Worm (Caenorhabditis elegans) whole organism, late embryonic: ENCODE results near the gene C06C6.9.

Source experiments
- C08G9.2 ChIP-seq: sonication (generic microtip); optimal IDR thresholded peaks from 2 replicates; lab custom pipeline; 2016; ENCODE audit warnings: mild to moderate bottlenecking, missing genetic modification characterization, moderate library complexity, missing compliant biosample characterization
- C38D4.7 ChIP-seq: fragments of 200-800 bp; sonication (Bioruptor generic); optimal IDR thresholded peaks from 2 replicates; lab custom pipeline; 2018; ENCODE audit warnings: mild to moderate bottlenecking, missing genetic modification characterization, moderate library complexity, missing compliant biosample characterization
- T23F11.4 ChIP-seq: fragments of 200-800 bp; sonication (Bioruptor generic); optimal IDR thresholded peaks from 2 replicates; lab custom pipeline; 2018; ENCODE audit warnings: mild to moderate bottlenecking, missing genetic modification characterization, missing compliant biosample characterization
- Y22D7AL.16 ChIP-seq: sonication (generic microtip); optimal IDR thresholded peaks from 2 replicates; lab custom pipeline; 2016; ENCODE audit warnings: missing genetic modification characterization, missing compliant biosample characterization
- ama-1 ChIP-seq: fragments of 150-350 bp; optimal IDR thresholded peaks from 2 replicates; lab custom pipeline; 2014
- ceh-19 ChIP-seq: fragments of 200-800 bp; sonication (Bioruptor generic); optimal IDR thresholded peaks from 2 replicates; lab custom pipeline; 2018; ENCODE audit warnings: mild to moderate bottlenecking, missing genetic modification characterization, missing compliant biosample characterization
- ceh-2 ChIP-seq: sonication (generic microtip); optimal IDR thresholded peaks from 2 replicates; lab custom pipeline; 2016; ENCODE audit warnings: missing genotype, missing genetic modification characterization, missing compliant biosample characterization
- ceh-22 ChIP-seq: sonication (generic microtip); optimal IDR thresholded peaks from 2 replicates; lab custom pipeline; 2017; ENCODE audit warnings: missing biosample characterization, missing genetic modification characterization
- ceh-24 ChIP-seq: sonication (generic microtip); optimal IDR thresholded peaks from 2 replicates; lab custom pipeline; 2016; ENCODE audit warnings: mild to moderate bottlenecking, missing genetic modification characterization, missing compliant biosample characterization
- ceh-30 ChIP-seq: fragments of 150-350 bp; optimal IDR thresholded peaks from 2 replicates; lab custom pipeline; 2014; ENCODE audit warnings: missing biosample characterization, missing genetic modification characterization
- ceh-31 ChIP-seq: sonication (generic microtip); optimal IDR thresholded peaks from 2 replicates; lab custom pipeline; 2016; ENCODE audit warnings: missing genetic modification characterization, missing compliant biosample characterization
- ceh-9 ChIP-seq: sonication (generic microtip); optimal IDR thresholded peaks from 2 replicates; lab custom pipeline; 2016; ENCODE audit warnings: mild to moderate bottlenecking, missing genetic modification characterization, inconsistent platforms, missing compliant biosample characterization
- che-1 ChIP-seq: sonication (generic microtip); optimal IDR thresholded peaks from 2 replicates; lab custom pipeline; 2016; ENCODE audit warnings: mild to moderate bottlenecking, missing genetic modification characterization, missing compliant biosample characterization
- elt-2 ChIP-seq: sonication (generic microtip); optimal IDR thresholded peaks from 2 replicates; lab custom pipeline; 2016; ENCODE audit warnings: missing genetic modification reagents, missing genetic modification characterization, missing compliant biosample characterization
- elt-4 ChIP-seq: sonication (generic microtip); optimal IDR thresholded peaks from 2 replicates; lab custom pipeline; 2016; ENCODE audit warnings: missing genetic modification characterization, missing compliant biosample characterization
- gmeb-2 ChIP-seq: sonication (generic microtip); optimal IDR thresholded peaks from 2 replicates; lab custom pipeline; 2016; ENCODE audit warnings: missing genetic modification characterization, inconsistent platforms, missing compliant biosample characterization
- hlh-13 ChIP-seq: fragments of 200-800 bp; sonication (Bioruptor generic); optimal IDR thresholded peaks from 2 replicates; lab custom pipeline; 2018; ENCODE audit warnings: mild to moderate bottlenecking, missing genetic modification characterization, missing compliant biosample characterization
- hlh-15 ChIP-seq: sonication (generic microtip); optimal IDR thresholded peaks from 2 replicates; lab custom pipeline; 2016; ENCODE audit warnings: missing genetic modification characterization, missing compliant biosample characterization
- hlh-30 ChIP-seq: sonication (generic microtip); optimal IDR thresholded peaks from 2 replicates; lab custom pipeline; 2017; ENCODE audit warnings: antibody characterized with exemption, missing genetic modification characterization, missing compliant biosample characterization; ENCODE audit not compliant: insufficient read depth
- lim-6 ChIP-seq: sonication (generic microtip); optimal IDR thresholded peaks from 2 replicates; lab custom pipeline; 2016; ENCODE audit warnings: missing genetic modification characterization, missing compliant biosample characterization
- lin-11 ChIP-seq: fragments of 200-800 bp; sonication (Bioruptor generic); optimal IDR thresholded peaks from 2 replicates; lab custom pipeline; 2018; ENCODE audit warnings: mild to moderate bottlenecking, missing genetic modification characterization, missing compliant biosample characterization
- madf-2 ChIP-seq: sonication (generic microtip); optimal IDR thresholded peaks from 2 replicates; lab custom pipeline; 2017; ENCODE audit warnings: missing genetic modification characterization, missing compliant biosample characterization
- nfya-1 ChIP-seq: sonication (generic microtip); optimal IDR thresholded peaks from 2 replicates; lab custom pipeline; 2017; ENCODE audit warnings: missing genetic modification characterization, mild to moderate bottlenecking, missing compliant biosample characterization, antibody characterized with exemption, moderate library complexity
- pag-3 ChIP-seq: sonication (generic microtip); optimal IDR thresholded peaks from 2 replicates; lab custom pipeline; 2016; ENCODE audit warnings: missing compliant biosample characterization, missing genetic modification characterization, borderline replicate concordance
- pat-9 ChIP-seq: fragments of 200-800 bp; sonication (Bioruptor generic); optimal IDR thresholded peaks from 2 replicates; lab custom pipeline; 2018; ENCODE audit warnings: mild to moderate bottlenecking, missing genetic modification characterization, moderate library complexity, missing compliant biosample characterization
- pax-1 ChIP-seq: fragments of 150-350 bp; optimal IDR thresholded peaks from 2 replicates; lab custom pipeline; 2014; ENCODE audit warnings: missing biosample characterization, missing genetic modification characterization
- pha-2 ChIP-seq: sonication (generic microtip); optimal IDR thresholded peaks from 2 replicates; lab custom pipeline; 2017; ENCODE audit warnings: mild to moderate bottlenecking, missing genetic modification characterization, missing compliant biosample characterization
- pqm-1 ChIP-seq: sonication (generic microtip); optimal IDR thresholded peaks from 2 replicates; lab custom pipeline; 2016; ENCODE audit warnings: missing genetic modification characterization, missing compliant biosample characterization
- ref-2 ChIP-seq: sonication (generic microtip); optimal IDR thresholded peaks from 2 replicates; lab custom pipeline; 2016; ENCODE audit warnings: missing genetic modification characterization, missing compliant biosample characterization
- sdc-2 ChIP-seq: sonication (generic microtip); optimal IDR thresholded peaks from 2 replicates; lab custom pipeline; 2016; ENCODE audit warnings: missing genotype, missing genetic modification characterization, missing compliant biosample characterization
- sox-2 ChIP-seq: fragments of 200-800 bp; sonication (Bioruptor generic); IDR thresholded peaks from 2 replicates; pipeline ENCODE4 v1.3.6; 2022; ENCODE audit warnings: missing genetic modification reagents, missing genetic modification characterization, missing compliant biosample characterization
- syd-9 ChIP-seq: sonication (generic microtip); optimal IDR thresholded peaks from 2 replicates; lab custom pipeline; 2016; ENCODE audit warnings: mild to moderate bottlenecking, missing genetic modification characterization, moderate library complexity, missing compliant biosample characterization
- tbx-7 ChIP-seq: sonication (generic microtip); optimal IDR thresholded peaks from 2 replicates; lab custom pipeline; 2016; ENCODE audit warnings: missing genotype, missing genetic modification characterization, missing compliant biosample characterization
- ttx-3 ChIP-seq: sonication (generic microtip); optimal IDR thresholded peaks from 2 replicates; lab custom pipeline; 2016; ENCODE audit warnings: missing genetic modification reagents, missing genetic modification characterization, missing compliant biosample characterization
- unc-3 ChIP-seq, 2 experiments: fragments of 200-800 bp in 1 of 2; sonication (Bioruptor generic) in 1 of 2; sonication (generic microtip) in 1 of 2; conservative IDR thresholded peaks in 1 of 2; optimal IDR thresholded peaks in 1 of 2; 2 replicates each; pipeline versions ENCODE4 v1.3.6 to Lab custom; 2016 to 2022; ENCODE audit warnings: missing compliant biosample characterization in 2 of 2, missing genetic modification characterization in 2 of 2, missing genetic modification reagents in 1 of 2
- unc-42 ChIP-seq: sonication (generic microtip); optimal IDR thresholded peaks from 2 replicates; lab custom pipeline; 2016; ENCODE audit warnings: missing genotype, missing genetic modification characterization, missing compliant biosample characterization
- unc-86 ChIP-seq: sonication (generic microtip); optimal IDR thresholded peaks from 2 replicates; lab custom pipeline; 2016; ENCODE audit warnings: missing genetic modification characterization, missing compliant biosample characterization
- ztf-16 ChIP-seq: sonication (generic microtip); optimal IDR thresholded peaks from 2 replicates; lab custom pipeline; 2017; ENCODE audit warnings: missing genetic modification characterization, missing compliant biosample characterization

Gene C06C6.9

DNA sequence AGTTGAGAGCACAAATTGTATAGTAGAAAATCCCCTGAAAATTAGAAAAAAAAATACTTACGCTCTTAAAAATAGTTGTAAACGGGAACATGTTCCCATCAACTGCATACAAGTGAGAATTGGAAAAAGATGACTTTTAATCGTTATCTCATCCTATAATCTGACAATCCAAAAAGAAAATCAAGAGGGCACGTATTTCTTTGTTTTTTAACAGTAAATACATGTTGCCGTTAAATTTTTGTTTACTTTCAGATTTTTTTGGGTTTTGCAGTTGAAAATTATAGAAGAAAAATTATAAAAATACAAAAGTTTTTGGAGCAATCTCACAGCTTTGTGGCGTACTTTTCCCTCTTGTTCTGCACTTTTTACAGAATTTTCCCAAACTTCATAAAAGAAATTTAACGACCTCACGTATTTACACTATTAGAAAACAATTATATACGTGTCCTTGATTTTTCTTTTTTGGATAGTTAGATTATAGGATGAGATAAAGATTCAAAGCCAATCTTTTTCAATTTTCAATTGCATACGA lies at the start of gene C06C6.9, which contains the start of gene C06C6.8:
C06C6.9 (minus strand) TSS at position 101 of the 532 bp plus-strand sequence.
C06C6.8 (plus strand) TSS at position 482 of the 532 bp plus-strand sequence.
- TF ChIP-seq pqm-1 (tag; lab: Kevin White, UChicago): no peak

DNA sequence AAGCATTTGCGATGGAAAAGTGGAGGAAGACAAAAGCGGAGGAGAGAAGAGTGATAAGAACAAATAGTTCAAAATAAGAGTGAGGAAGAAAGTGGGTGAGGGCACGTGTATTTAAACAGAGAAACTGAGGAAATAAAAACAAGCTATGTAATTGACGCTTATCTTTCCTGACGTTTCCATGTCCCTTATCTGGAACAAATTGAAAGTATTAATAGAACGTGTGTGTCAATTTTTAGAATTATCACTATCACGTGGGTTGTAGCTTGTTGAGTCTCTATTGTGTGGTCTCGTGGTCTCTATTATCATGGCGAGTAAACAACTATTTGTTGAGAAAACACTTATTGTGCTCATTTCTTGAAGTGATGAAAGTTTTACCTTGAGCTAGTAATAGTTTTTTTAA lies 49.3 kb upstream of the C06C6.9 start, which contains the start of gene T10C6.15:
T10C6.15 (minus strand) TSS at position 104 of the 400 bp plus-strand sequence.
- TF ChIP-seq ztf-16 (tag; lab: Kevin White, UChicago) (no peak), elt-2 (tag; lab: Kevin White, UChicago) (peak; percentile 75), pqm-1 (tag; lab: Kevin White, UChicago) (peak; percentile 0)

DNA sequence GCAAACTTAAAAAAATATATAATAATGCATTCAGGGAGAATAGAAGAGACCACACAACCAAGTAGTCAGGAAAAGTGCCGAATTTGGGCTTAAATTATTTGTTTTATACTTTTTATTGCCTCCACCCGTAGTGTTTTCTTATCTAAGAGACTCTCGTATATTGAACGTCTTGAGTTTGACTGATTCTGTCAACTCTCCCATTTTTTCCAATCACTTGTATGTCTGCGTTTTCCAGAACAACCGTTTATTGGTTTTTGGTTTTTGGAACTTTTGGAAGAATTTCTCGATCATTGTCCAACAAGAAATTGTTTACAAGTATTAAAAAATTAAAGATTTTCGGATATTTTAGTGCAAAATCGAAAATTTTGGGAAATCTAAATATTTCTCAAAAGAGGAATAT lies 47.1 kb upstream of the C06C6.9 start:
- no peak for TF ChIP-seq ceh-19 (GFP tag; lab: Kevin White, UChicago)
- TF ChIP-seq tbx-7 (tag; lab: Kevin White, UChicago): no peak
- no peak for TF ChIP-seq madf-2
- TF ChIP-seq pax-1 (tag; lab: Kevin White, UChicago): no peak
- TF ChIP-seq unc-3 (GFP tag; conservative IDR thresholded peaks at IDR 0.05; lab: Robert Waterston, UW): no peak
- no peak for TF ChIP-seq unc-3 (tag; optimal IDR thresholded peaks at IDR 0.05; lab: Kevin White, UChicago)
- no peak for TF ChIP-seq hlh-15 (tag; lab: Kevin White, UChicago)
- TF ChIP-seq elt-2 (tag; lab: Kevin White, UChicago): no peak
- TF ChIP-seq ceh-31 (tag; lab: Kevin White, UChicago): no peak
- TF ChIP-seq ceh-2 (tag; lab: Kevin White, UChicago): no peak

DNA sequence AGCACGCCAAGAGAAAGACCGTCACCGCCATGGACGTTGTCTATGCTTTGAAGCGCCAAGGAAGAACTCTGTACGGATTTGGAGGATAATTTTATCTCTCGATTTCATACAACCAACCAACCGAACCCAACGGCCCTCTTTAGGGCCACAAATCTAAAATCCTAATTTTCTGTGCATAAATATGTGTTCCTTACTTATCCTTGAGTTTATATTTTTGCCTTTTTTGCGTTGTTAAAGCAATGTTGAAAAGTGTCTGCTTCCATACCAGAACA lies 46.1 kb upstream of the C06C6.9 start:
- TF ChIP-seq nfya-1 (tag; lab: Kevin White, UChicago) (no peak), pha-2 (tag; lab: Kevin White, UChicago) (no peak), ceh-30 (tag; lab: Kevin White, UChicago) (no peak), hlh-15 (tag; lab: Kevin White, UChicago) (no peak), pag-3 (no peak), hlh-13 (GFP tag; lab: Kevin White, UChicago) (no peak), sox-2 (GFP tag; lab: Robert Waterston, UW) (no peak), pat-9 (tag; lab: Kevin White, UChicago) (no peak), unc-86 (tag; lab: Kevin White, UChicago) (no peak), ttx-3 (tag; lab: Kevin White, UChicago) (no peak), C08G9.2 (tag; lab: Kevin White, UChicago) (no peak), che-1 (tag; lab: Kevin White, UChicago) (no peak), ceh-31 (tag; lab: Kevin White, UChicago) (no peak), madf-2 (no peak), hlh-30 (tag; lab: Kevin White, UChicago) (no peak)

DNA sequence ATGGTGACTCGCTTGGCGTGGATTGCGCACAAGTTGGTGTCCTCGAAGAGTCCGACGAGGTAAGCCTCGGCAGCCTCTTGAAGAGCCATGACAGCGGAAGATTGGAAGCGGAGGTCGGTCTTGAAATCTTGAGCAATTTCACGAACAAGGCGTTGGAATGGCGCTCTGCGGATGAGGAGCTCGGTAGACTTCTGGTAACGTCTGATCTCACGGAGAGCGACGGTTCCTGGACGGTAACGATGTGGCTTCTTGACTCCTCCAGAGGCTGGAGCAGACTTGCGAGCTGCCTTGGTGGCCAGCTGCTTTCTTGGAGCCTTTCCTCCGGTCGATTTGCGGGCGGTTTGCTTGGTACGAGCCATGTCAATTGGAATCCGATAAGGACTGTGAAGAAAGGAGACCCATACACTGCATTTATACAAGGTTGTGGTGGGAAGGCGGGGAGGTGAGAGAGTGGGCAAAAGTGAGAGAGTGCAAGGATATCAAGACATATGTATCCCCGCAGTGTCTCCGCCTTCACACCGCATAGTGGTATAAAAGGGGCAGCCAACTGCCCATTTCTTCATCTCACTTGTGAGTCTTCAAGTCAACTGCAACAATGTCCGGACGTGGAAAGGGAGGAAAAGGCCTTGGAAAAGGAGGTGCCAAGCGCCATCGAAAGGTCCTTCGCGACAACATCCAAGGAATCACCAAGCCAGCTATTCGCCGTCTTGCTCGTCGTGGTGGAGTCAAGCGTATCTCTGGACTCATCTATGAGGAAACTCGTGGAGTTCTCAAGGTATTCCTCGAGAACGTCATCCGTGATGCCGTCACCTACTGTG lies 45.6 kb upstream of the C06C6.9 start, which contains the start of the genes his-2 and his-1:
his-2 (minus strand) TSS at position 359 of the 818 bp plus-strand sequence.
his-1 (plus strand) TSS at position 596 of the 818 bp plus-strand sequence.
- peak; percentile 73 for TF ChIP-seq ama-1 (lab: Kevin White, UChicago)
- peak; percentile 22 for TF ChIP-seq ref-2 (tag; lab: Kevin White, UChicago)

DNA sequence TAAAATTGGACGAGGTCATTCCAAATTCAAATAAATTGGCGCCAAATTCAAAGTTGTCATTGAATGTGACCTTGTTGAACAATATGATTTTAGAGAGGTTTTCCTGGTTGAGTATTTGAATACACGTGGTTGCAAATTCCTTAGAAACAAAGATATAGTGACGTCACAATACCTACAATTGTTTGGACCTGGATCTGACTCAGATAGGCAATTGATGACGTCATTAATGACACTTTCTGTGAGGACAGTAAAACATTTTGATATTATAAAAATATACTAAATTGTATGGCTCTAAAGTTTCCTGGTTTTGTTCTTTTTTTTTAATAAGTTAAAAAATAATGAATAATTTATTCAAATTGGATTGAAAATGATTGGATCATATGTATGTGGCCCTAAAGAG lies 44.9 kb upstream of the C06C6.9 start:
- TF ChIP-seq unc-42 (tag; lab: Kevin White, UChicago): no peak
- no peak for TF ChIP-seq lim-6 (tag; lab: Kevin White, UChicago)
- TF ChIP-seq ref-2 (tag; lab: Kevin White, UChicago): no peak
- TF ChIP-seq sdc-2 (tag; lab: Kevin White, UChicago): no peak
- TF ChIP-seq ztf-16 (tag; lab: Kevin White, UChicago): no peak
- TF ChIP-seq ceh-22 (tag; lab: Kevin White, UChicago): no peak
- TF ChIP-seq nfya-1 (tag; lab: Kevin White, UChicago): no peak
- no peak for TF ChIP-seq ama-1 (lab: Kevin White, UChicago)
- no peak for TF ChIP-seq ceh-9 (tag; lab: Kevin White, UChicago)
- no peak for TF ChIP-seq T23F11.4 (GFP tag; lab: Kevin White, UChicago)
- TF ChIP-seq C38D4.7: no peak
- no peak for TF ChIP-seq syd-9 (tag; lab: Kevin White, UChicago)
- no peak for TF ChIP-seq gmeb-2 (tag; lab: Kevin White, UChicago)
- no peak for TF ChIP-seq tbx-7 (tag; lab: Kevin White, UChicago)
- no peak for TF ChIP-seq lin-11 (tag; lab: Kevin White, UChicago)
- TF ChIP-seq pax-1 (tag; lab: Kevin White, UChicago): no peak
- TF ChIP-seq Y22D7AL.16 (tag; lab: Kevin White, UChicago): no peak
- no peak for TF ChIP-seq ceh-24 (tag; lab: Kevin White, UChicago)
- no peak for TF ChIP-seq elt-4
- TF ChIP-seq, all 69 proteins: peak for 0
